Worm (Caenorhabditis elegans) whole organism, L3 larva: ENCODE results near the gene F59A6.13.

Experiments used
- ceh-28 ChIP-seq: fragments of 150-350 bp; optimal IDR thresholded peaks from 2 replicates; lab custom pipeline; 2014; ENCODE audit warnings: missing biosample characterization, missing genetic modification reagents, missing genetic modification characterization
- ceh-9 ChIP-seq: sonication (generic microtip); optimal IDR thresholded peaks from 2 replicates; lab custom pipeline; 2018; ENCODE audit warnings: missing biosample characterization, missing genetic modification characterization
- egl-27 ChIP-seq: sonication (generic microtip); optimal IDR thresholded peaks from 4 replicates; lab custom pipeline; 2017; ENCODE audit warnings: missing biosample characterization, missing genetic modification reagents, missing genetic modification characterization
- lin-39 ChIP-seq: fragments of 150-350 bp; optimal IDR thresholded peaks from 2 replicates; lab custom pipeline; 2018; ENCODE audit warnings: missing biosample characterization, missing genetic modification reagents, missing genetic modification characterization
- mdl-1 ChIP-seq: fragments of 150-350 bp; optimal IDR thresholded peaks from 2 replicates; lab custom pipeline; 2014; ENCODE audit warnings: missing biosample characterization, missing genetic modification characterization
- nhr-11 ChIP-seq: fragments of 150-350 bp; optimal IDR thresholded peaks from 2 replicates; lab custom pipeline; 2014; ENCODE audit warnings: missing biosample characterization, missing genetic modification characterization
- nhr-23 ChIP-seq: fragments of 150-350 bp; optimal IDR thresholded peaks from 2 replicates; lab custom pipeline; 2014; ENCODE audit warnings: missing biosample characterization, missing genetic modification reagents, missing genetic modification characterization
- nhr-237 ChIP-seq: fragments of 150-350 bp; optimal IDR thresholded peaks from 2 replicates; lab custom pipeline; 2014; ENCODE audit warnings: missing biosample characterization, missing genetic modification characterization
- pqm-1 ChIP-seq: fragments of 150-350 bp; optimal IDR thresholded peaks from 2 replicates; lab custom pipeline; 2017; ENCODE audit warnings: missing biosample characterization, missing genetic modification characterization, inconsistent platforms
- snpc-4 ChIP-seq: fragments of 150-350 bp; optimal IDR thresholded peaks from 2 replicates; lab custom pipeline; 2014; ENCODE audit warnings: missing biosample characterization, missing genetic modification characterization
- unc-62 ChIP-seq: fragments of 150-350 bp; sonication (generic microtip); optimal IDR thresholded peaks from 4 replicates; lab custom pipeline; 2014; ENCODE audit warnings: missing biosample characterization, missing genetic modification reagents, missing genetic modification characterization
- zag-1 ChIP-seq: fragments of 150-350 bp; optimal IDR thresholded peaks from 2 replicates; lab custom pipeline; 2014; ENCODE audit warnings: missing biosample characterization, missing genetic modification characterization

- TF ChIP-seq snpc-4 (tag; lab: Kevin White, UChicago) (no peak), nhr-237 (tag; lab: Kevin White, UChicago) (no peak), lin-39 (no peak), ceh-9 (tag; lab: Kevin White, UChicago) (no peak), ceh-28 (tag; lab: Kevin White, UChicago) (no peak), nhr-11 (tag; lab: Kevin White, UChicago) (no peak), mdl-1 (no peak), pqm-1 (tag; lab: Kevin White, UChicago) (no peak), zag-1 (tag; lab: Kevin White, UChicago) (no peak), nhr-23 (no peak), unc-62 (no peak), egl-27 (tag; lab: Kevin White, UChicago) (no peak)
These were observed 10.6 kb upstream of the F59A6.13 start, which contains the start of gene F59A6.12 for ce11 chrII:5011978-5012377.
